Worm (Caenorhabditis elegans): ENCODE results near the gene rbc-2.

ce11 chrIII:2487046-2487760 is 41.3 kb downstream of the rbc-2 start, which contains the start of gene Y54F10AL.1:
- TF ChIP-seq Y116A8C.19 (tag; optimal IDR thresholded peaks at IDR 0.05; ENCODE audit: borderline replicate concordance): no peak
- no peak for TF ChIP-seq lin-39 (tag; optimal IDR thresholded peaks at IDR 0.05)
